In genomic region chrX:8126149-8126548, dm6 we compare ENCODE assay signal across 1 fruit fly cellular context.
A peak's percentile ranks its signal among the peaks of the same experiment; 100 is the strongest.
TF ChIP-seq lines count a peak whose summit lies in the region.

No protein-coding gene starts in this region.

TF ChIP-seq in whole organism, embryonic, 481 proteins besides CTCF, POLR2A, EP300 and RAD21 (continued from another document and continues in another):
- no peak for TF ChIP-seq CG15479 (GFP tag; optimal IDR thresholded peaks at IDR 0.05; lab: Kevin White, UChicago)
- peak; percentile 45; the same call in 1 of the 3 replicates for TF ChIP-seq tgo (GFP tag; IDR thresholded peaks at IDR 0.05; lab: Robert Waterston, UW)
- TF ChIP-seq Drgx (GFP tag; IDR thresholded peaks at IDR 0.05; lab: Robert Waterston, UW) = no peak
- peak in 1 of 3 experiments; percentile 63 for TF ChIP-seq lola (GFP tag; optimal IDR thresholded peaks at IDR 0.05; lab: Kevin White, UChicago)
- TF ChIP-seq CG11093 (GFP tag; IDR thresholded peaks at IDR 0.05; lab: Robert Waterston, UW) = no peak
- peak; percentile 47 for TF ChIP-seq CoRest (tag; optimal IDR thresholded peaks at IDR 0.05; lab: Kevin White, UChicago)
- TF ChIP-seq CG33557 (GFP tag; optimal IDR thresholded peaks at IDR 0.05; lab: Kevin White, UChicago) = peak; percentile 16
- no peak for TF ChIP-seq scrt (GFP tag; optimal IDR thresholded peaks at IDR 0.05; lab: Kevin White, UChicago)
- no peak for TF ChIP-seq CG10274 (GFP tag; optimal IDR thresholded peaks at IDR 0.05; lab: Kevin White, UChicago)
- no peak for TF ChIP-seq dan (GFP tag; IDR thresholded peaks at IDR 0.05; lab: Robert Waterston, UW)
- peak; percentile 45 for TF ChIP-seq CG17385 (GFP tag; optimal IDR thresholded peaks at IDR 0.05; lab: Kevin White, UChicago)
- TF ChIP-seq CG10321 (GFP tag; IDR thresholded peaks at IDR 0.05; lab: Robert Waterston, UW) = no peak
- peak; percentile 82 for TF ChIP-seq zfh1 (GFP tag; IDR thresholded peaks at IDR 0.05; lab: Robert Waterston, UW)
- peak; percentile 71 for TF ChIP-seq CG32772 (GFP tag; IDR thresholded peaks at IDR 0.05; lab: Robert Waterston, UW)
- TF ChIP-seq gsb (GFP tag; IDR thresholded peaks at IDR 0.05; lab: Robert Waterston, UW) = no peak
- TF ChIP-seq D19B (GFP tag; optimal IDR thresholded peaks at IDR 0.05; lab: Kevin White, UChicago) = peak; percentile 23
- no peak for TF ChIP-seq Dad (GFP tag; optimal IDR thresholded peaks at IDR 0.05; lab: Kevin White, UChicago)
- TF ChIP-seq Deaf1 (tag; optimal IDR thresholded peaks at IDR 0.05; lab: Kevin White, UChicago) = no peak
- TF ChIP-seq Dip3 (GFP tag; optimal IDR thresholded peaks at IDR 0.05; lab: Kevin White, UChicago) = no peak
- TF ChIP-seq gce (GFP tag; IDR thresholded peaks at IDR 0.05; lab: Robert Waterston, UW) = peak; percentile 61; the same call in 1 of the 3 replicates
- no peak for TF ChIP-seq mam (GFP tag; optimal IDR thresholded peaks at IDR 0.05; lab: Kevin White, UChicago)
- peak; percentile 21 for TF ChIP-seq salm (tag; optimal IDR thresholded peaks at IDR 0.05; lab: Kevin White, UChicago)
- peak; percentile 46 for TF ChIP-seq NC2β (GFP tag; optimal IDR thresholded peaks at IDR 0.05; lab: Kevin White, UChicago)
- TF ChIP-seq zen (tag; optimal IDR thresholded peaks at IDR 0.05; lab: Kevin White, UChicago) = peak; percentile 56
- TF ChIP-seq kni (GFP tag; optimal IDR thresholded peaks at IDR 0.05; lab: Kevin White, UChicago) = no peak
- peak; percentile 11 for TF ChIP-seq CG12659 (GFP tag; optimal IDR thresholded peaks at IDR 0.05; lab: Kevin White, UChicago)
- TF ChIP-seq CG13424 (tag; optimal IDR thresholded peaks at IDR 0.05; lab: Kevin White, UChicago) = peak; percentile 53
- TF ChIP-seq Side (GFP tag; optimal IDR thresholded peaks at IDR 0.05; lab: Kevin White, UChicago) = no peak
- no peak for TF ChIP-seq CrebB (tag; optimal IDR thresholded peaks at IDR 0.05; lab: Kevin White, UChicago)
- peak; percentile 52 for TF ChIP-seq jing (GFP tag; optimal IDR thresholded peaks at IDR 0.05; lab: Kevin White, UChicago)
- peak; percentile 20 for TF ChIP-seq CG12071 (GFP tag; optimal IDR thresholded peaks at IDR 0.05; lab: Kevin White, UChicago)
- TF ChIP-seq CG10979 (tag; optimal IDR thresholded peaks at IDR 0.05; lab: Kevin White, UChicago) = peak; percentile 80
- no peak for TF ChIP-seq CG10565 (GFP tag; optimal IDR thresholded peaks at IDR 0.05; lab: Kevin White, UChicago)
- TF ChIP-seq CG30431 (GFP tag; optimal IDR thresholded peaks at IDR 0.05; lab: Kevin White, UChicago) = peak; percentile 50
- TF ChIP-seq dati (GFP tag; IDR thresholded peaks at IDR 0.05; lab: Robert Waterston, UW) = no peak
- TF ChIP-seq h (optimal IDR thresholded peaks at IDR 0.05; lab: Kevin White, UChicago) = no peak
- no peak for TF ChIP-seq lov (optimal IDR thresholded peaks at IDR 0.05; lab: Kevin White, UChicago)
- TF ChIP-seq lov (GFP tag; IDR thresholded peaks at IDR 0.05; lab: Robert Waterston, UW) = 0 out of 3 replicates have a peak, but pooled peaks have one; percentile 57
- no peak for TF ChIP-seq ash1 (GFP tag; optimal IDR thresholded peaks at IDR 0.05; lab: Kevin White, UChicago)
- TF ChIP-seq Atf6 (GFP tag; IDR thresholded peaks at IDR 0.05; lab: Robert Waterston, UW) = no peak; the same call in 1 of the 2 replicates
- TF ChIP-seq Usf (GFP tag; optimal IDR thresholded peaks at IDR 0.05; lab: Kevin White, UChicago) = no peak
- peak; percentile 21 for TF ChIP-seq CG5180 (GFP tag; optimal IDR thresholded peaks at IDR 0.05; lab: Kevin White, UChicago)
- 0 out of 3 replicates have a peak, but pooled peaks have one; percentile 32 for TF ChIP-seq B-H1 (GFP tag; IDR thresholded peaks at IDR 0.05; lab: Robert Waterston, UW)
- TF ChIP-seq p53 (GFP tag; optimal IDR thresholded peaks at IDR 0.05; lab: Kevin White, UChicago) = no peak
- peak; percentile 38; the same call in 2 of the 3 replicates for TF ChIP-seq CG14050 (GFP tag; IDR thresholded peaks at IDR 0.05; lab: Robert Waterston, UW)
- TF ChIP-seq Lhr (GFP tag; optimal IDR thresholded peaks at IDR 0.05; lab: Kevin White, UChicago) = peak; percentile 14
- TF ChIP-seq gsb-n (tag; optimal IDR thresholded peaks at IDR 0.05; lab: Kevin White, UChicago) = peak; percentile 75
- no peak for TF ChIP-seq CG12744 (GFP tag; optimal IDR thresholded peaks at IDR 0.05; lab: Kevin White, UChicago)
- peak; percentile 76 for TF ChIP-seq Xrp1 (GFP tag; IDR thresholded peaks at IDR 0.05; lab: Robert Waterston, UW)
- TF ChIP-seq tna (GFP tag; IDR thresholded peaks at IDR 0.05; lab: Robert Waterston, UW; ENCODE audit: partially characterized antibody) = no peak
- TF ChIP-seq CG17612 (GFP tag; IDR thresholded peaks at IDR 0.05; lab: Robert Waterston, UW) = no peak
- no peak for TF ChIP-seq nom (GFP tag; optimal IDR thresholded peaks at IDR 0.05; lab: Kevin White, UChicago)
- TF ChIP-seq ato (GFP tag; IDR thresholded peaks at IDR 0.05; lab: Robert Waterston, UW; ENCODE audit: partially characterized antibody) = no peak
- peak; percentile 57 for TF ChIP-seq CG18476 (GFP tag; optimal IDR thresholded peaks at IDR 0.05; lab: Kevin White, UChicago)
- peak; percentile 43 for TF ChIP-seq E2f1 (GFP tag; IDR thresholded peaks at IDR 0.05; lab: Robert Waterston, UW)
- no peak for TF ChIP-seq sima (GFP tag; optimal IDR thresholded peaks at IDR 0.05; lab: Kevin White, UChicago)
- no peak for TF ChIP-seq CG12299 (tag; optimal IDR thresholded peaks at IDR 0.05; lab: Kevin White, UChicago)
- no peak for TF ChIP-seq B-H2 (GFP tag; optimal IDR thresholded peaks at IDR 0.05; lab: Kevin White, UChicago)
- no peak for TF ChIP-seq CG8765 (GFP tag; IDR thresholded peaks at IDR 0.05; lab: Robert Waterston, UW)
- TF ChIP-seq ttk (GFP tag; IDR thresholded peaks at IDR 0.05; lab: Robert Waterston, UW) = peak; percentile 65
- TF ChIP-seq NC2α (GFP tag; optimal IDR thresholded peaks at IDR 0.05; lab: Kevin White, UChicago) = no peak
- peak; percentile 15 for TF ChIP-seq org-1 (GFP tag; optimal IDR thresholded peaks at IDR 0.05; lab: Kevin White, UChicago)
- no peak for TF ChIP-seq gfzf (GFP tag; optimal IDR thresholded peaks at IDR 0.05; lab: Kevin White, UChicago)
- peak; percentile 50 for TF ChIP-seq CG30403 (GFP tag; optimal IDR thresholded peaks at IDR 0.05; lab: Kevin White, UChicago)
- peak; percentile 36 for TF ChIP-seq CG5245 (GFP tag; optimal IDR thresholded peaks at IDR 0.05; lab: Kevin White, UChicago)
- no peak for TF ChIP-seq CG42726 (GFP tag; IDR thresholded peaks at IDR 0.05; lab: Robert Waterston, UW; ENCODE audit: partially characterized antibody)
- TF ChIP-seq Antp (GFP tag; optimal IDR thresholded peaks at IDR 0.05; lab: Kevin White, UChicago) = peak; percentile 38
- no peak for TF ChIP-seq YL-1 (GFP tag; optimal IDR thresholded peaks at IDR 0.05; lab: Kevin White, UChicago)
- TF ChIP-seq CG15696 (tag; optimal IDR thresholded peaks at IDR 0.05; lab: Kevin White, UChicago) = no peak
- no peak for TF ChIP-seq inv (GFP tag; IDR thresholded peaks at IDR 0.05; lab: Robert Waterston, UW; ENCODE audit: partially characterized antibody)
- TF ChIP-seq CG6254 (GFP tag; optimal IDR thresholded peaks at IDR 0.05; lab: Kevin White, UChicago) = peak; percentile 50
- TF ChIP-seq MESR4 (GFP tag; optimal IDR thresholded peaks at IDR 0.05; lab: Kevin White, UChicago) = no peak
- TF ChIP-seq CHES-1-like (GFP tag; optimal IDR thresholded peaks at IDR 0.05; lab: Kevin White, UChicago) = no peak
- TF ChIP-seq CG15514 (GFP tag; optimal IDR thresholded peaks at IDR 0.05; lab: Kevin White, UChicago) = no peak
- TF ChIP-seq CG7839 (tag; optimal IDR thresholded peaks at IDR 0.05; lab: Kevin White, UChicago) = peak; percentile 64
- TF ChIP-seq dysf (GFP tag; IDR thresholded peaks at IDR 0.05; lab: Robert Waterston, UW) = no peak
- no peak for TF ChIP-seq Adf1 (GFP tag; IDR thresholded peaks at IDR 0.05; lab: Robert Waterston, UW)
- TF ChIP-seq H2.0 (GFP tag; IDR thresholded peaks at IDR 0.05; lab: Robert Waterston, UW) = no peak
- TF ChIP-seq CG3065 (GFP tag; optimal IDR thresholded peaks at IDR 0.05; lab: Kevin White, UChicago) = no peak
- TF ChIP-seq CG10147 (GFP tag; optimal IDR thresholded peaks at IDR 0.05; lab: Kevin White, UChicago) = no peak
- TF ChIP-seq CG8924 (tag; optimal IDR thresholded peaks at IDR 0.05; lab: Kevin White, UChicago) = peak; percentile 67
- TF ChIP-seq CG11695 (GFP tag; IDR thresholded peaks at IDR 0.05; lab: Robert Waterston, UW) = no peak
- peak; percentile 46; the same call in 1 of the 2 replicates for TF ChIP-seq CG14441 (GFP tag; IDR thresholded peaks at IDR 0.05; lab: Robert Waterston, UW)
- TF ChIP-seq slou (GFP tag; optimal IDR thresholded peaks at IDR 0.05; lab: Kevin White, UChicago) = no peak
- peak; percentile 11 for TF ChIP-seq crc (GFP tag; optimal IDR thresholded peaks at IDR 0.05; lab: Kevin White, UChicago)
- no peak for TF ChIP-seq CG13894 (tag; optimal IDR thresholded peaks at IDR 0.05; lab: Kevin White, UChicago)
- TF ChIP-seq CG3995 (GFP tag; optimal IDR thresholded peaks at IDR 0.05; lab: Kevin White, UChicago) = no peak
- TF ChIP-seq CG3407 (GFP tag; optimal IDR thresholded peaks at IDR 0.05; lab: Kevin White, UChicago) = peak; percentile 51
- TF ChIP-seq vfl (GFP tag; optimal IDR thresholded peaks at IDR 0.05; lab: Kevin White, UChicago) = no peak
- no peak for TF ChIP-seq Meics (GFP tag; optimal IDR thresholded peaks at IDR 0.05; lab: Kevin White, UChicago)
- TF ChIP-seq pho (GFP tag; optimal IDR thresholded peaks at IDR 0.05; lab: Kevin White, UChicago) = no peak
- peak; percentile 17 for TF ChIP-seq pnt (GFP tag; optimal IDR thresholded peaks at IDR 0.05; lab: Kevin White, UChicago)
- peak; percentile 57 for TF ChIP-seq grau (tag; optimal IDR thresholded peaks at IDR 0.05; lab: Kevin White, UChicago)
- peak; percentile 32 for TF ChIP-seq Spps (tag; optimal IDR thresholded peaks at IDR 0.05; lab: Kevin White, UChicago)
- no peak for TF ChIP-seq run (tag; optimal IDR thresholded peaks at IDR 0.05; lab: Kevin White, UChicago)
- no peak for TF ChIP-seq MTF-1 (GFP tag; optimal IDR thresholded peaks at IDR 0.05; lab: Kevin White, UChicago; ENCODE audit: borderline replicate concordance)
- TF ChIP-seq CG4730 (GFP tag; IDR thresholded peaks at IDR 0.05; lab: Robert Waterston, UW) = no peak
- no peak for TF ChIP-seq CG8478 (optimal IDR thresholded peaks at IDR 0.05; lab: Kevin White, UChicago)
- TF ChIP-seq CG7271 (tag; optimal IDR thresholded peaks at IDR 0.05; lab: Kevin White, UChicago) = no peak
- TF ChIP-seq exex (tag; optimal IDR thresholded peaks at IDR 0.05; lab: Kevin White, UChicago) = no peak
- no peak for TF ChIP-seq zf30C (GFP tag; optimal IDR thresholded peaks at IDR 0.05; lab: Kevin White, UChicago)
- no peak for TF ChIP-seq Taf1 (GFP tag; IDR thresholded peaks at IDR 0.05; lab: Robert Waterston, UW)
- TF ChIP-seq Kr (GFP tag; optimal IDR thresholded peaks at IDR 0.05; lab: Kevin White, UChicago) = no peak
- TF ChIP-seq da (GFP tag; optimal IDR thresholded peaks at IDR 0.05; lab: Kevin White, UChicago) = no peak
- no peak for TF ChIP-seq Rfx (GFP tag; IDR thresholded peaks at IDR 0.05; lab: Robert Waterston, UW)
- no peak for TF ChIP-seq CG7987 (GFP tag; optimal IDR thresholded peaks at IDR 0.05; lab: Kevin White, UChicago)
- TF ChIP-seq sens-2 (GFP tag; IDR thresholded peaks at IDR 0.05; lab: Robert Waterston, UW) = peak; percentile 57
- peak; percentile 6 for TF ChIP-seq psq (GFP tag; optimal IDR thresholded peaks at IDR 0.05; lab: Kevin White, UChicago)
- peak; percentile 54; the same call in 1 of the 3 replicates for TF ChIP-seq CG3726 (GFP tag; IDR thresholded peaks at IDR 0.05; lab: Robert Waterston, UW)
- peak; percentile 83 for TF ChIP-seq ATbp (GFP tag; optimal IDR thresholded peaks at IDR 0.05; lab: Kevin White, UChicago)
- no peak for TF ChIP-seq CG7963 (GFP tag; IDR thresholded peaks at IDR 0.05; lab: Robert Waterston, UW; ENCODE audit: partially characterized antibody)
- TF ChIP-seq CG2712 (tag; optimal IDR thresholded peaks at IDR 0.05; lab: Kevin White, UChicago) = peak; percentile 80
- no peak for TF ChIP-seq sr (GFP tag; IDR thresholded peaks at IDR 0.05; lab: Robert Waterston, UW)
- no peak for TF ChIP-seq Myb (GFP tag; optimal IDR thresholded peaks at IDR 0.05; lab: Kevin White, UChicago)
- no peak for TF ChIP-seq eyg (GFP tag; optimal IDR thresholded peaks at IDR 0.05; lab: Kevin White, UChicago)
- TF ChIP-seq corto (GFP tag; optimal IDR thresholded peaks at IDR 0.05; lab: Kevin White, UChicago) = no peak
- no peak for TF ChIP-seq CG13123 (GFP tag; optimal IDR thresholded peaks at IDR 0.05; lab: Kevin White, UChicago)
- no peak for TF ChIP-seq CG7357 (GFP tag; IDR thresholded peaks at IDR 0.05; lab: Robert Waterston, UW)
- peak; percentile 64 for TF ChIP-seq chn (GFP tag; optimal IDR thresholded peaks at IDR 0.05; lab: Kevin White, UChicago)
- no peak for TF ChIP-seq CG31388 (GFP tag; optimal IDR thresholded peaks at IDR 0.05; lab: Kevin White, UChicago)
- TF ChIP-seq nerfin-1 (tag; optimal IDR thresholded peaks at IDR 0.05; lab: Kevin White, UChicago) = peak; percentile 46
- TF ChIP-seq CG2875 (GFP tag; optimal IDR thresholded peaks at IDR 0.05; lab: Kevin White, UChicago) = peak; percentile 70
- peak; percentile 89 for TF ChIP-seq ci (GFP tag; IDR thresholded peaks at IDR 0.05; lab: Robert Waterston, UW)
- peak; percentile 73 for TF ChIP-seq unpg (GFP tag; optimal IDR thresholded peaks at IDR 0.05; lab: Kevin White, UChicago)
- no peak for TF ChIP-seq pan (optimal IDR thresholded peaks at IDR 0.05; lab: Kevin White, UChicago)
- peak in 1 of 2 experiments; percentile 58 for TF ChIP-seq pan (GFP tag; optimal IDR thresholded peaks at IDR 0.05 in 1 of 2, IDR thresholded peaks at IDR 0.05 in 1 of 2)
- peak; percentile 55 for TF ChIP-seq CG16863 (GFP tag; optimal IDR thresholded peaks at IDR 0.05; lab: Kevin White, UChicago)
- no peak for TF ChIP-seq lbe (GFP tag; optimal IDR thresholded peaks at IDR 0.05; lab: Kevin White, UChicago)
- no peak for TF ChIP-seq sug (tag; optimal IDR thresholded peaks at IDR 0.05; lab: Kevin White, UChicago)
- TF ChIP-seq vvl (GFP tag; IDR thresholded peaks at IDR 0.05; lab: Robert Waterston, UW) = peak; percentile 72
- no peak for TF ChIP-seq CG2129 (GFP tag; IDR thresholded peaks at IDR 0.05; lab: Robert Waterston, UW; ENCODE audit: partially characterized antibody)
- TF ChIP-seq zen2 (GFP tag; IDR thresholded peaks at IDR 0.05; lab: Robert Waterston, UW; ENCODE audit: partially characterized antibody) = no peak
- TF ChIP-seq odd (GFP tag; optimal IDR thresholded peaks at IDR 0.05; lab: Kevin White, UChicago) = no peak
- TF ChIP-seq disco-r (GFP tag; optimal IDR thresholded peaks at IDR 0.05; lab: Kevin White, UChicago) = no peak
- peak; percentile 54; the same call in 1 of the 2 replicates for TF ChIP-seq CG10366 (GFP tag; IDR thresholded peaks at IDR 0.05; lab: Robert Waterston, UW)
